Fruit fly (Drosophila melanogaster) whole organism, embryonic: ENCODE data around the gene CG1233.

Experiments
- Asciz ChIP-seq: fragments of 200-800 bp; sonication (Bioruptor generic); optimal IDR thresholded peaks from 2 replicates; lab custom pipeline; 2017; ENCODE audit warnings: missing biosample characterization, mild to moderate bottlenecking, missing genetic modification characterization, missing genetic modification reagents
- B-H2 ChIP-seq: fragments of 200-800 bp; sonication (Bioruptor generic); optimal IDR thresholded peaks from 2 replicates; lab custom pipeline; 2018; ENCODE audit warnings: missing biosample characterization, mild to moderate bottlenecking, missing genetic modification characterization
- BEAF-32 ChIP-seq: fragments of 200-800 bp; sonication (Bioruptor generic); optimal IDR thresholded peaks from 3 replicates; lab custom pipeline; 2017; ENCODE audit warnings: missing biosample characterization, missing genetic modification characterization, mild to moderate bottlenecking, moderate library complexity, missing genetic modification reagents
- Bgb ChIP-seq: fragments of 200-800 bp; sonication (Bioruptor generic); IDR thresholded peaks from 2 replicates; pipeline ENCODE4 v1.3.6; 2022; ENCODE audit warnings: missing biosample characterization, missing genetic modification characterization; ENCODE audit not compliant: partially characterized antibody
- CG1024 ChIP-seq: fragments of 200-800 bp; sonication (Bioruptor generic); IDR thresholded peaks from 2 replicates; pipeline ENCODE4 v1.3.6; 2022; ENCODE audit warnings: missing biosample characterization, missing genetic modification characterization
- CG10654 ChIP-seq: fragments of 200-800 bp; sonication (Bioruptor generic); optimal IDR thresholded peaks from 2 replicates; lab custom pipeline; 2016; ENCODE audit warnings: missing biosample characterization, missing genetic modification characterization
- CG12391 ChIP-seq: fragments of 200-800 bp; sonication (Bioruptor generic); optimal IDR thresholded peaks from 3 replicates; lab custom pipeline; 2018; ENCODE audit warnings: missing biosample characterization, mild to moderate bottlenecking, missing genetic modification characterization, moderate library complexity
- CG13287 ChIP-seq: fragments of 200-800 bp; sonication (Bioruptor generic); IDR thresholded peaks from 2 replicates; pipeline ENCODE4 v1.3.6; 2022; ENCODE audit warnings: missing biosample characterization, missing genetic modification characterization; ENCODE audit not compliant: partially characterized antibody
- CG14710 ChIP-seq: fragments of 200-800 bp; sonication (Bioruptor generic); optimal IDR thresholded peaks from 3 replicates; lab custom pipeline; 2019; ENCODE audit warnings: missing biosample characterization, mild to moderate bottlenecking, missing genetic modification characterization, moderate library complexity
- CG3281 ChIP-seq: fragments of 200-800 bp; sonication (Bioruptor generic); optimal IDR thresholded peaks from 3 replicates; lab custom pipeline; 2017; ENCODE audit warnings: missing biosample characterization, mild to moderate bottlenecking, missing genetic modification characterization
- CG34224 ChIP-seq: fragments of 200-800 bp; sonication (Bioruptor generic); IDR thresholded peaks from 3 replicates; pipeline ENCODE4 v1.3.6; 2022; ENCODE audit warnings: missing biosample characterization, missing genetic modification characterization; ENCODE audit not compliant: partially characterized antibody
- CG34376 ChIP-seq: fragments of 200-800 bp; sonication (Bioruptor generic); optimal IDR thresholded peaks from 2 replicates; lab custom pipeline; 2018; ENCODE audit warnings: missing biosample characterization, mild to moderate bottlenecking, missing genetic modification characterization
- CG4820 ChIP-seq: fragments of 200-800 bp; sonication (Bioruptor generic); optimal IDR thresholded peaks from 3 replicates; lab custom pipeline; 2016; ENCODE audit warnings: missing biosample characterization, missing genetic modification characterization
- CG6175 ChIP-seq: fragments of 200-800 bp; sonication (Bioruptor generic); IDR thresholded peaks from 3 replicates; pipeline ENCODE4 v1.3.6; 2022; ENCODE audit warnings: missing biosample characterization, missing genetic modification characterization
- CG9437 ChIP-seq: fragments of 200-800 bp; sonication (Bioruptor generic); optimal IDR thresholded peaks from 2 replicates; lab custom pipeline; 2018; ENCODE audit warnings: missing biosample characterization, mild to moderate bottlenecking, missing genetic modification characterization
- Chrac-16 ChIP-seq: fragments of 200-800 bp; sonication (Bioruptor generic); optimal IDR thresholded peaks from 3 replicates; lab custom pipeline; 2016; ENCODE audit warnings: missing biosample characterization, missing genetic modification characterization
- Dbx ChIP-seq: fragments of 200-800 bp; sonication (Bioruptor generic); IDR thresholded peaks from 3 replicates; pipeline ENCODE4 v1.3.6; 2022; ENCODE audit warnings: missing biosample characterization, missing genetic modification characterization
- Dll ChIP-seq: fragments of 200-800 bp; sonication (Bioruptor generic); IDR thresholded peaks from 4 replicates; pipeline ENCODE4 v1.3.6; 2022; ENCODE audit warnings: missing biosample characterization, missing genetic modification characterization; ENCODE audit not compliant: partially characterized antibody
- Dref ChIP-seq: fragments of 200-800 bp; sonication (Bioruptor generic); IDR thresholded peaks from 2 replicates; pipeline ENCODE4 v1.3.6; 2022; ENCODE audit warnings: missing biosample characterization, missing genetic modification characterization
- Eip74EF ChIP-seq, 2 experiments: fragments of 200-800 bp in 1 of 2; fragments of >200 bp in 1 of 2; sonication (Bioruptor generic) in 1 of 2; optimal IDR thresholded peaks; 2 replicates each; lab custom pipeline; 2017 to 2019; ENCODE audit warnings: missing biosample characterization in 2 of 2, missing genetic modification characterization in 2 of 2, mild to moderate bottlenecking in 1 of 2, moderate library complexity in 1 of 2
- HLH4C ChIP-seq: fragments of 200-800 bp; sonication (Bioruptor generic); IDR thresholded peaks from 3 replicates; pipeline ENCODE4 v1.3.6; 2022; ENCODE audit warnings: missing biosample characterization, missing genetic modification characterization; ENCODE audit not compliant: partially characterized antibody
- Hr3 ChIP-seq: fragments of 200-800 bp; sonication (Bioruptor generic); optimal IDR thresholded peaks from 3 replicates; lab custom pipeline; 2016; ENCODE audit warnings: missing biosample characterization, missing genetic modification characterization
- Hsf ChIP-seq: fragments of 200-800 bp; sonication (Bioruptor generic); optimal IDR thresholded peaks from 3 replicates; lab custom pipeline; 2016; ENCODE audit warnings: missing biosample characterization, missing genetic modification characterization
- Neu2 ChIP-seq: fragments of 200-800 bp; sonication (Bioruptor generic); optimal IDR thresholded peaks from 3 replicates; lab custom pipeline; 2016; ENCODE audit warnings: missing biosample characterization, missing genetic modification characterization, borderline replicate concordance
- Opbp ChIP-seq: fragments of 200-800 bp; sonication (Bioruptor generic); IDR thresholded peaks from 3 replicates; pipeline ENCODE4 v1.3.6; 2022; ENCODE audit warnings: missing biosample characterization, missing genetic modification characterization; ENCODE audit not compliant: partially characterized antibody
- Sin3A ChIP-seq: fragments of >200 bp; optimal IDR thresholded peaks from 2 replicates; lab custom pipeline; 2018
- Trl ChIP-seq, 3 experiments: fragments of >200 bp in 2 of 3; fragments of 200-800 bp in 1 of 3; sonication (Bioruptor generic) in 1 of 3; optimal IDR thresholded peaks; 2 replicates in 1 of 3; 3 replicates in 2 of 3; lab custom pipeline; 2016 to 2017; ENCODE audit warnings: missing biosample characterization in 1 of 3, missing genetic modification characterization in 1 of 3
- Xrp1 ChIP-seq: fragments of 200-800 bp; sonication (Bioruptor generic); IDR thresholded peaks from 2 replicates; pipeline ENCODE4 v1.3.6; 2022; ENCODE audit warnings: missing biosample characterization, missing genetic modification characterization
- YL-1 ChIP-seq: fragments of 200-800 bp; sonication (Bioruptor generic); optimal IDR thresholded peaks from 3 replicates; lab custom pipeline; 2017; ENCODE audit warnings: missing biosample characterization, mild to moderate bottlenecking, missing genetic modification characterization
- ara ChIP-seq: fragments of 200-800 bp; sonication (Bioruptor generic); IDR thresholded peaks from 2 replicates; pipeline ENCODE4 v1.3.6; 2022; ENCODE audit warnings: missing biosample characterization, missing genetic modification characterization
- ash1 ChIP-seq: fragments of 200-800 bp; sonication (Bioruptor generic); optimal IDR thresholded peaks from 2 replicates; lab custom pipeline; 2018; ENCODE audit warnings: missing biosample characterization, mild to moderate bottlenecking, missing genetic modification characterization
- bcd ChIP-seq: fragments of 200-800 bp; sonication (Bioruptor generic); optimal IDR thresholded peaks from 2 replicates; lab custom pipeline; 2017; ENCODE audit warnings: missing biosample characterization, mild to moderate bottlenecking, missing genetic modification characterization
- bsh ChIP-seq, 2 experiments: fragments of 200-800 bp; sonication (Bioruptor generic); optimal IDR thresholded peaks; 2 replicates each; lab custom pipeline; 2017 to 2018; ENCODE audit warnings: mild to moderate bottlenecking in 2 of 2, missing biosample characterization in 2 of 2, missing genetic modification characterization in 2 of 2, moderate library complexity in 1 of 2
- chn ChIP-seq: fragments of 200-800 bp; sonication (Bioruptor generic); optimal IDR thresholded peaks from 2 replicates; lab custom pipeline; 2016; ENCODE audit warnings: missing biosample characterization, missing genetic modification characterization
- ci ChIP-seq: fragments of 200-800 bp; sonication (Bioruptor generic); IDR thresholded peaks from 3 replicates; pipeline ENCODE4 v1.3.6; 2022; ENCODE audit warnings: missing biosample characterization, missing genetic modification characterization
- ems ChIP-seq: fragments of 200-800 bp; sonication (Bioruptor generic); optimal IDR thresholded peaks from 3 replicates; lab custom pipeline; 2016; ENCODE audit warnings: missing biosample characterization, missing genetic modification characterization
- eve ChIP-seq, 2 experiments: fragments of >200 bp; optimal IDR thresholded peaks; 2 replicates each; lab custom pipeline; 2017; ENCODE audit warnings: missing biosample characterization in 2 of 2, missing genetic modification characterization in 2 of 2
- fd102C ChIP-seq: fragments of 200-800 bp; sonication (Bioruptor generic); optimal IDR thresholded peaks from 2 replicates; lab custom pipeline; 2018; ENCODE audit warnings: missing biosample characterization, mild to moderate bottlenecking, missing genetic modification characterization, moderate library complexity
- hkb ChIP-seq, 2 experiments: fragments of 200-800 bp in 1 of 2; fragments of >200 bp in 1 of 2; sonication (Bioruptor generic) in 1 of 2; IDR thresholded peaks in 1 of 2; optimal IDR thresholded peaks in 1 of 2; 2 replicates each; pipeline versions ENCODE4 v1.3.6 to Lab custom; 2017 to 2022; ENCODE audit warnings: missing biosample characterization in 1 of 2, missing genetic modification characterization in 1 of 2
- ken ChIP-seq: fragments of 200-800 bp; sonication (Bioruptor generic); IDR thresholded peaks from 3 replicates; pipeline ENCODE4 v1.3.6; 2022; ENCODE audit warnings: missing biosample characterization, missing genetic modification characterization
- mld ChIP-seq: fragments of 200-800 bp; sonication (Bioruptor generic); IDR thresholded peaks from 3 replicates; pipeline ENCODE4 v1.3.6; 2022; ENCODE audit warnings: missing biosample characterization, missing genetic modification characterization; ENCODE audit not compliant: partially characterized antibody
- prd ChIP-seq, 3 experiments: fragments of >200 bp in 2 of 3; fragments of 200-800 bp in 1 of 3; sonication (Bioruptor generic) in 1 of 3; optimal IDR thresholded peaks in 2 of 3; IDR thresholded peaks in 1 of 3; 2 replicates in 2 of 3; 3 replicates in 1 of 3; pipeline versions ENCODE4 v1.3.6 to Lab custom; 2017 to 2022; ENCODE audit warnings: missing biosample characterization in 1 of 3, missing genetic modification characterization in 1 of 3
- pum ChIP-seq: fragments of 200-800 bp; sonication (Bioruptor generic); optimal IDR thresholded peaks from 2 replicates; lab custom pipeline; 2016; ENCODE audit warnings: missing biosample characterization, missing genetic modification characterization
- sens-2 ChIP-seq: fragments of 200-800 bp; sonication (Bioruptor generic); IDR thresholded peaks from 2 replicates; pipeline ENCODE4 v1.3.6; 2022; ENCODE audit warnings: missing biosample characterization, missing genetic modification characterization
- ssp ChIP-seq: fragments of 200-800 bp; sonication (Bioruptor generic); IDR thresholded peaks from 2 replicates; pipeline ENCODE4 v1.3.6; 2022; ENCODE audit warnings: missing biosample characterization, missing genetic modification characterization
- tgo ChIP-seq: fragments of 200-800 bp; sonication (Bioruptor generic); IDR thresholded peaks from 3 replicates; pipeline ENCODE4 v1.3.6; 2022; ENCODE audit warnings: missing biosample characterization, missing genetic modification characterization
- tin ChIP-seq: fragments of 200-800 bp; sonication (Bioruptor generic); optimal IDR thresholded peaks from 3 replicates; lab custom pipeline; 2016; ENCODE audit warnings: missing biosample characterization, missing genetic modification characterization
- zfh1 ChIP-seq: fragments of 200-800 bp; sonication (Bioruptor generic); IDR thresholded peaks from 3 replicates; pipeline ENCODE4 v1.3.6; 2022; ENCODE audit warnings: missing biosample characterization, missing genetic modification characterization

Gene CG1233

dm6 chr3L:361201-361600, at the start of gene CG1233, which contains the start of gene Cdc5 (continued):
- TF ChIP-seq CG1024 (GFP tag; lab: Robert Waterston, UW) (0 out of 2 replicates have a peak, but pooled peaks have one; percentile 33), CG34376 (GFP tag; lab: Kevin White, UChicago) (peak; percentile 8), Neu2 (GFP tag; lab: Kevin White, UChicago) (no peak), ci (GFP tag; lab: Robert Waterston, UW) (peak; percentile 78), CG4820 (GFP tag; lab: Kevin White, UChicago) (no peak), Hr3 (GFP tag; lab: Kevin White, UChicago) (peak; percentile 27), Sin3A (lab: Kevin White, UChicago) (peak; percentile 82), CG14710 (tag; lab: Kevin White, UChicago) (peak; percentile 84), CG3281 (GFP tag; lab: Kevin White, UChicago) (no peak), Asciz (no peak), ara (GFP tag; lab: Robert Waterston, UW) (peak; percentile 42; the same call in 1 of the 2 replicates), pum (GFP tag; lab: Kevin White, UChicago) (peak; percentile 5), chn (GFP tag; lab: Kevin White, UChicago) (peak; percentile 5), Bgb (GFP tag; lab: Robert Waterston, UW) (peak; percentile 43; the same call in 1 of the 2 replicates), mld (GFP tag; lab: Robert Waterston, UW) (no peak), B-H2 (GFP tag; lab: Kevin White, UChicago) (no peak), Xrp1 (peak; percentile 59; the same call in 1 of the 2 replicates), CG10654 (no peak), hkb (optimal IDR thresholded peaks at IDR 0.05; lab: Kevin White, UChicago) (peak; percentile 17), hkb (GFP tag; IDR thresholded peaks at IDR 0.05; lab: Robert Waterston, UW) (no peak), Chrac-16 (peak; percentile 20), CG9437 (peak; percentile 21), ken (GFP tag; lab: Robert Waterston, UW) (peak; percentile 43; the same call in 1 of the 3 replicates), CG34224 (GFP tag; lab: Robert Waterston, UW) (peak; percentile 62; the same call in 2 of the 3 replicates), CG13287 (peak; percentile 75), CG12391 (tag; lab: Kevin White, UChicago) (peak; percentile 82), Dbx (GFP tag; lab: Robert Waterston, UW) (peak; percentile 57; the same call in 2 of the 3 replicates), HLH4C (GFP tag; lab: Robert Waterston, UW) (peak; percentile 43), tgo (GFP tag; lab: Robert Waterston, UW) (peak; percentile 47), ssp (peak; percentile 30; the same call in 1 of the 2 replicates), Trl (optimal IDR thresholded peaks at IDR 0.05; lab: Kevin White, UChicago) (no peak), Trl (GFP tag; optimal IDR thresholded peaks at IDR 0.05; lab: Kevin White, UChicago) (peak; percentile 15), YL-1 (GFP tag; lab: Kevin White, UChicago) (peak; percentile 93), ash1 (GFP tag; lab: Kevin White, UChicago) (no peak), Dll (GFP tag; lab: Robert Waterston, UW) (peak; percentile 71), sens-2 (GFP tag; lab: Robert Waterston, UW) (no peak), eve (GFP tag; optimal IDR thresholded peaks at IDR 0.05; lab: Kevin White, UChicago) (no peak), bcd (no peak), Opbp (GFP tag; lab: Robert Waterston, UW) (peak; percentile 65; the same call in 1 of the 3 replicates), BEAF-32 (GFP tag; lab: Kevin White, UChicago) (peak; percentile 59), Eip74EF (GFP tag; optimal IDR thresholded peaks at IDR 0.05; lab: Kevin White, UChicago) (no peak), CG6175 (GFP tag; lab: Robert Waterston, UW) (no peak), fd102C (GFP tag; lab: Kevin White, UChicago) (peak; percentile 41), tin (peak; percentile 19), Dref (GFP tag; lab: Robert Waterston, UW) (peak; percentile 58), ems (GFP tag; lab: Kevin White, UChicago) (peak; percentile 50), bsh (GFP tag; optimal IDR thresholded peaks at IDR 0.05; lab: Kevin White, UChicago) (peak in 1 of 2 experiments; percentile 42), zfh1 (GFP tag; lab: Robert Waterston, UW) (peak; percentile 63; the same call in 1 of the 3 replicates), prd (optimal IDR thresholded peaks at IDR 0.05; lab: Kevin White, UChicago) (no peak), prd (GFP tag; IDR thresholded peaks at IDR 0.05; lab: Robert Waterston, UW) (peak; percentile 31; the same call in 1 of the 3 replicates), Hsf (GFP tag; lab: Kevin White, UChicago) (peak; percentile 58)
